Worm (Caenorhabditis elegans) whole organism, L3 larva: ENCODE measurements around the gene Y54G2A.32.

Experiments used
- R02D3.7 ChIP-seq: fragments of 150-350 bp; optimal IDR thresholded peaks from 2 replicates; lab custom pipeline; 2014; ENCODE audit warnings: missing biosample characterization, missing genetic modification characterization
- ZK546.5 ChIP-seq: sonication (generic microtip); optimal IDR thresholded peaks from 2 replicates; lab custom pipeline; 2017; ENCODE audit warnings: missing biosample characterization, missing genetic modification characterization
- aly-2 ChIP-seq: fragments of 150-350 bp; optimal IDR thresholded peaks from 2 replicates; lab custom pipeline; 2014; ENCODE audit warnings: missing biosample characterization, missing genetic modification characterization
- ama-1 ChIP-seq: fragments of 150-350 bp; optimal IDR thresholded peaks from 2 replicates; lab custom pipeline; 2018
- ceh-16 ChIP-seq: sonication (generic microtip); optimal IDR thresholded peaks from 2 replicates; lab custom pipeline; 2017; ENCODE audit warnings: missing biosample characterization, missing genetic modification characterization
- ceh-28 ChIP-seq: fragments of 150-350 bp; optimal IDR thresholded peaks from 2 replicates; lab custom pipeline; 2014; ENCODE audit warnings: missing biosample characterization, missing genetic modification reagents, missing genetic modification characterization
- ceh-82 ChIP-seq: fragments of 150-350 bp; optimal IDR thresholded peaks from 2 replicates; lab custom pipeline; 2014; ENCODE audit warnings: missing biosample characterization, missing genetic modification characterization
- ceh-9 ChIP-seq: sonication (generic microtip); optimal IDR thresholded peaks from 2 replicates; lab custom pipeline; 2018; ENCODE audit warnings: missing biosample characterization, missing genetic modification characterization
- daf-12 ChIP-seq: fragments of 150-350 bp; optimal IDR thresholded peaks from 2 replicates; lab custom pipeline; 2014; ENCODE audit warnings: missing biosample characterization, missing genetic modification reagents, missing genetic modification characterization
- egl-27 ChIP-seq: sonication (generic microtip); optimal IDR thresholded peaks from 4 replicates; lab custom pipeline; 2017; ENCODE audit warnings: missing biosample characterization, missing genetic modification reagents, missing genetic modification characterization
- egl-5 ChIP-seq: fragments of 150-350 bp; optimal IDR thresholded peaks from 2 replicates; lab custom pipeline; 2017; ENCODE audit warnings: missing biosample characterization, missing genetic modification reagents, missing genetic modification characterization, inconsistent platforms
- elt-1 ChIP-seq: fragments of 150-350 bp; optimal IDR thresholded peaks from 2 replicates; lab custom pipeline; 2014; ENCODE audit warnings: missing biosample characterization, missing genetic modification characterization
- elt-2 ChIP-seq: sonication (generic microtip); optimal IDR thresholded peaks from 2 replicates; lab custom pipeline; 2016; ENCODE audit warnings: missing genetic modification reagents, mild to moderate bottlenecking, missing genetic modification characterization, missing compliant biosample characterization
- elt-3 ChIP-seq, 3 experiments: fragments of 150-350 bp in 1 of 3; sonication (generic microtip) in 2 of 3; optimal IDR thresholded peaks; 2 replicates in 2 of 3; 4 replicates in 1 of 3; lab custom pipeline; 2014 to 2017; ENCODE audit warnings: missing biosample characterization in 3 of 3, missing genetic modification characterization in 3 of 3
- eor-1 ChIP-seq, 2 experiments: fragments of 150-350 bp; optimal IDR thresholded peaks; 2 replicates each; lab custom pipeline; 2014 to 2018; ENCODE audit warnings: missing biosample characterization in 2 of 2, missing genetic modification characterization in 2 of 2
- fkh-10 ChIP-seq: sonication (generic microtip); optimal IDR thresholded peaks from 2 replicates; lab custom pipeline; 2017; ENCODE audit warnings: missing biosample characterization, missing genetic modification reagents, missing genetic modification characterization
- fkh-2 ChIP-seq: fragments of 150-350 bp; optimal IDR thresholded peaks from 2 replicates; lab custom pipeline; 2014; ENCODE audit warnings: missing biosample characterization, missing genetic modification reagents, missing genetic modification characterization
- fos-1 ChIP-seq: fragments of 150-350 bp; optimal IDR thresholded peaks from 2 replicates; lab custom pipeline; 2014; ENCODE audit warnings: missing biosample characterization, missing genetic modification characterization
- jun-1 ChIP-seq: fragments of 150-350 bp; optimal IDR thresholded peaks from 2 replicates; lab custom pipeline; 2014; ENCODE audit warnings: missing biosample characterization, missing genetic modification reagents, missing genetic modification characterization
- lin-15B ChIP-seq: fragments of 150-350 bp; optimal IDR thresholded peaks from 2 replicates; lab custom pipeline; 2014; ENCODE audit warnings: missing biosample characterization, missing genetic modification characterization
- lin-39 ChIP-seq: fragments of 150-350 bp; optimal IDR thresholded peaks from 2 replicates; lab custom pipeline; 2018; ENCODE audit warnings: missing biosample characterization, missing genetic modification reagents, missing genetic modification characterization
- lsy-12 ChIP-seq: sonication (generic microtip); optimal IDR thresholded peaks from 2 replicates; lab custom pipeline; 2016; ENCODE audit warnings: mild to moderate bottlenecking, missing genetic modification characterization, missing compliant biosample characterization
- mdl-1 ChIP-seq: fragments of 150-350 bp; optimal IDR thresholded peaks from 2 replicates; lab custom pipeline; 2014; ENCODE audit warnings: missing biosample characterization, missing genetic modification characterization
- mml-1 ChIP-seq: fragments of 150-350 bp; sonication (generic microtip); optimal IDR thresholded peaks from 3 replicates; lab custom pipeline; 2014; ENCODE audit warnings: missing biosample characterization, missing genetic modification characterization
- nfya-1 ChIP-seq: sonication (generic microtip); optimal IDR thresholded peaks from 2 replicates; lab custom pipeline; 2017; ENCODE audit warnings: missing genetic modification characterization, mild to moderate bottlenecking, missing compliant biosample characterization, antibody characterized with exemption, moderate library complexity; ENCODE audit not compliant: insufficient read depth
- nhr-11 ChIP-seq: fragments of 150-350 bp; optimal IDR thresholded peaks from 2 replicates; lab custom pipeline; 2014; ENCODE audit warnings: missing biosample characterization, missing genetic modification characterization
- nhr-12 ChIP-seq: fragments of 150-350 bp; optimal IDR thresholded peaks from 2 replicates; lab custom pipeline; 2014; ENCODE audit warnings: missing biosample characterization, missing genetic modification characterization
- nhr-23 ChIP-seq: fragments of 150-350 bp; optimal IDR thresholded peaks from 2 replicates; lab custom pipeline; 2014; ENCODE audit warnings: missing biosample characterization, missing genetic modification reagents, missing genetic modification characterization
- nhr-237 ChIP-seq: fragments of 150-350 bp; optimal IDR thresholded peaks from 2 replicates; lab custom pipeline; 2014; ENCODE audit warnings: missing biosample characterization, missing genetic modification characterization
- nhr-25 ChIP-seq: sonication (generic microtip); optimal IDR thresholded peaks from 2 replicates; lab custom pipeline; 2017; ENCODE audit warnings: missing biosample characterization, missing genetic modification characterization
- nhr-28 ChIP-seq: fragments of 150-350 bp; optimal IDR thresholded peaks from 2 replicates; lab custom pipeline; 2014; ENCODE audit warnings: missing biosample characterization, missing genetic modification characterization
- nhr-43 ChIP-seq: sonication (generic microtip); optimal IDR thresholded peaks from 2 replicates; lab custom pipeline; 2016; ENCODE audit warnings: mild to moderate bottlenecking, missing genetic modification characterization, missing compliant biosample characterization; ENCODE audit not compliant: poor library complexity, severe bottlenecking
- nhr-67 ChIP-seq: fragments of 150-350 bp; optimal IDR thresholded peaks from 2 replicates; lab custom pipeline; 2014; ENCODE audit warnings: missing biosample characterization, missing genetic modification characterization
- nhr-76 ChIP-seq: fragments of 150-350 bp; sonication (generic microtip); optimal IDR thresholded peaks from 5 replicates; lab custom pipeline; 2014; ENCODE audit warnings: missing biosample characterization, missing genetic modification characterization
- nhr-77 ChIP-seq: fragments of 150-350 bp; optimal IDR thresholded peaks from 2 replicates; lab custom pipeline; 2014; ENCODE audit warnings: missing biosample characterization, missing genetic modification characterization
- pha-4 ChIP-seq: fragments of 150-350 bp; optimal IDR thresholded peaks from 2 replicates; lab custom pipeline; 2014; ENCODE audit warnings: missing biosample characterization, missing genetic modification reagents, missing genetic modification characterization
- pqm-1 ChIP-seq: fragments of 150-350 bp; optimal IDR thresholded peaks from 2 replicates; lab custom pipeline; 2017; ENCODE audit warnings: missing biosample characterization, missing genetic modification characterization, inconsistent platforms
- sea-2 ChIP-seq: fragments of 150-350 bp; sonication (generic microtip); optimal IDR thresholded peaks from 4 replicates; lab custom pipeline; 2014; ENCODE audit warnings: missing biosample characterization, missing genetic modification reagents, missing genetic modification characterization
- skn-1 ChIP-seq: fragments of 150-350 bp; optimal IDR thresholded peaks from 2 replicates; lab custom pipeline; 2014; ENCODE audit warnings: missing biosample characterization, missing genetic modification characterization
- snpc-4 ChIP-seq: fragments of 150-350 bp; optimal IDR thresholded peaks from 2 replicates; lab custom pipeline; 2014; ENCODE audit warnings: missing biosample characterization, missing genetic modification characterization
- tbx-2 ChIP-seq: sonication (generic microtip); optimal IDR thresholded peaks from 2 replicates; lab custom pipeline; 2016; ENCODE audit warnings: mild to moderate bottlenecking, missing genetic modification characterization, missing compliant biosample characterization
- unc-62 ChIP-seq: fragments of 150-350 bp; sonication (generic microtip); optimal IDR thresholded peaks from 4 replicates; lab custom pipeline; 2014; ENCODE audit warnings: missing biosample characterization, missing genetic modification reagents, missing genetic modification characterization
- zag-1 ChIP-seq: fragments of 150-350 bp; optimal IDR thresholded peaks from 2 replicates; lab custom pipeline; 2014; ENCODE audit warnings: missing biosample characterization, missing genetic modification characterization
- ztf-11 ChIP-seq: fragments of 150-350 bp; optimal IDR thresholded peaks from 2 replicates; lab custom pipeline; 2014; ENCODE audit warnings: missing biosample characterization, missing genetic modification characterization
- ztf-4 ChIP-seq: fragments of 150-350 bp; optimal IDR thresholded peaks from 2 replicates; lab custom pipeline; 2014; ENCODE audit warnings: missing biosample characterization, missing genetic modification characterization

The Y54G2A.32 gene

ce11 chrIV:2772209-2772851 lies 31.4 kb upstream of the Y54G2A.32 start:
- TF ChIP-seq lsy-12 (peak; percentile 8), nhr-43 (tag; lab: Kevin White, UChicago) (peak; percentile 36), nhr-25 (tag; lab: Kevin White, UChicago) (peak; percentile 77), nhr-12 (no peak), eor-1 (tag; optimal IDR thresholded peaks at IDR 0.05; lab: Kevin White, UChicago) (no peak), elt-1 (no peak), lin-15B (tag; lab: Kevin White, UChicago) (no peak), ama-1 (lab: Kevin White, UChicago) (peak; percentile 29), jun-1 (tag; lab: Kevin White, UChicago) (no peak), snpc-4 (no peak), nhr-67 (tag; lab: Kevin White, UChicago) (no peak)

DNA sequence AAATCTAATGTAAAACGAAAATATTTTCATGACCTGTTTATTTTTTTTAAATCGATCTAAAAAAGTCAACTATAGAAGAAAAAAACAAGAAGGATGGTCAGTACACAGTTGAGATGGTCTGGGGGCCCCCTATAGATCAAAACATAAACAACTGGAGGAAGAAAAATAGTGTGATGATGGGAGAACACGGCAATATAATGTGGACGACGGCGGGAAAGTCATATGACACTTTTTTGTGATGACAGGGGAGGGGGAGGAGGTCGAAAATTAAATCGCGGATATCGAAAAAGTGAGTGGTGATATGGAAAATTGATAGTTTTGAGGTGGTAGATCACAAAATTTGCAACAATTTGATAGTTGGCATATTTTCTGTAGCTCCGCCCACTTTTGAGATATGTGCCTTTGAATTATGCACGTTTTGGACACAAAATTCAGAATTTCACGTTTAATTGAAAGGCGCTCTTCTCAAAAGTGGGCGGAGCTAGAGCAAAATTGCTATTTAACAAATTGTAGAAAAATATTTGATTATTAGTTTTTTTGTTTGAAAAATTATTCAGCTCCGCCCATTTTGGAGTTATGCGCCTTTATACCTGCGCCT lies 30.3 kb upstream of the Y54G2A.32 start:
- TF ChIP-seq ceh-9: no peak
- peak; percentile 19 for TF ChIP-seq egl-5 (tag; lab: Kevin White, UChicago)
- TF ChIP-seq elt-3 (tag; optimal IDR thresholded peaks at IDR 0.05; lab: Kevin White, UChicago): no peak
- peak; percentile 27 for TF ChIP-seq nhr-25 (tag; lab: Kevin White, UChicago)
- no peak for TF ChIP-seq fos-1
- no peak for TF ChIP-seq eor-1 (tag; optimal IDR thresholded peaks at IDR 0.05; lab: Kevin White, UChicago)
- TF ChIP-seq ama-1 (lab: Kevin White, UChicago): peak; percentile 74
- no peak for TF ChIP-seq nhr-76 (tag; lab: Kevin White, UChicago)
- peak; percentile 1 for TF ChIP-seq snpc-4
- TF ChIP-seq elt-2 (tag; lab: Kevin White, UChicago): no peak
- peak; percentile 23 for TF ChIP-seq nhr-23 (tag; lab: Kevin White, UChicago)
- TF ChIP-seq pha-4 (tag; lab: Kevin White, UChicago): peak; percentile 25
- TF ChIP-seq tbx-2 (tag; lab: Kevin White, UChicago): no peak
- no peak for TF ChIP-seq ceh-16 (tag; lab: Kevin White, UChicago)

- TF ChIP-seq elt-3 (tag; optimal IDR thresholded peaks at IDR 0.05; lab: Kevin White, UChicago): no peak
- no peak for TF ChIP-seq zag-1
- TF ChIP-seq egl-5 (tag; lab: Kevin White, UChicago): peak; percentile 91
- TF ChIP-seq nhr-77 (tag; lab: Kevin White, UChicago): no peak
- peak; percentile 81 for TF ChIP-seq lsy-12
- peak; percentile 98 for TF ChIP-seq pha-4 (tag; lab: Kevin White, UChicago)
- no peak for TF ChIP-seq nhr-237 (tag; lab: Kevin White, UChicago)
- TF ChIP-seq ceh-28 (tag; lab: Kevin White, UChicago): peak; percentile 31
- no peak for TF ChIP-seq ceh-9
- no peak for TF ChIP-seq ceh-82 (tag; lab: Kevin White, UChicago)
- no peak for TF ChIP-seq tbx-2 (tag; lab: Kevin White, UChicago)
- peak; percentile 46 for TF ChIP-seq nhr-23 (tag; lab: Kevin White, UChicago)
- no peak for TF ChIP-seq skn-1 (tag; lab: Kevin White, UChicago)
- peak; percentile 45 for TF ChIP-seq jun-1 (tag; lab: Kevin White, UChicago)
- no peak for TF ChIP-seq mml-1 (tag; lab: Kevin White, UChicago)
- TF ChIP-seq fkh-10 (GFP tag; lab: Kevin White, UChicago): no peak
- peak; percentile 84 for TF ChIP-seq nhr-25 (tag; lab: Kevin White, UChicago)
- TF ChIP-seq aly-2 (tag; lab: Kevin White, UChicago): no peak
- TF ChIP-seq lin-15B (tag; lab: Kevin White, UChicago): peak; percentile 40
- TF ChIP-seq pqm-1 (tag; lab: Kevin White, UChicago): no peak
- no peak for TF ChIP-seq elt-1
- TF ChIP-seq elt-2 (tag; lab: Kevin White, UChicago): peak; percentile 34
- no peak for TF ChIP-seq unc-62 (GFP tag; lab: Kevin White, UChicago)
- no peak for TF ChIP-seq sea-2 (GFP tag; lab: Kevin White, UChicago)
- peak; percentile 24 for TF ChIP-seq mdl-1 (tag; lab: Kevin White, UChicago)
- TF ChIP-seq ceh-16 (tag; lab: Kevin White, UChicago): no peak
- no peak for TF ChIP-seq nhr-11 (tag; lab: Kevin White, UChicago)
- peak; percentile 71 for TF ChIP-seq lin-39 (tag; lab: Kevin White, UChicago)
- TF ChIP-seq nhr-28 (tag; lab: Kevin White, UChicago): no peak
- TF ChIP-seq ztf-11 (tag; lab: Kevin White, UChicago): no peak
- TF ChIP-seq nfya-1 (tag; lab: Kevin White, UChicago): peak; percentile 75
- TF ChIP-seq ama-1 (lab: Kevin White, UChicago): peak; percentile 76
- no peak for TF ChIP-seq ZK546.5
- TF ChIP-seq fos-1: no peak
- peak; percentile 58 for TF ChIP-seq nhr-43 (tag; lab: Kevin White, UChicago)
- TF ChIP-seq ztf-4 (tag; lab: Kevin White, UChicago): no peak
- no peak for TF ChIP-seq R02D3.7 (tag; lab: Kevin White, UChicago)
- no peak for TF ChIP-seq nhr-12
- no peak for TF ChIP-seq fkh-2 (tag; lab: Kevin White, UChicago)
- no peak for TF ChIP-seq daf-12 (tag; lab: Kevin White, UChicago)
- TF ChIP-seq nhr-67 (tag; lab: Kevin White, UChicago): no peak
- no peak for TF ChIP-seq eor-1 (tag; optimal IDR thresholded peaks at IDR 0.05; lab: Kevin White, UChicago)
- no peak for TF ChIP-seq egl-27 (tag; lab: Kevin White, UChicago)
- TF ChIP-seq nhr-76 (tag; lab: Kevin White, UChicago): no peak
Observed at ce11 chrIV:2774500-2774899, 29.3 kb upstream of the Y54G2A.32 start.
